Worm (Caenorhabditis elegans) whole organism, late embryonic: Measurements from ENCODE around the gene H20E11.2.
"Not testable (repeated sequence)": the region's sequence is repeated elsewhere in the genome, so short reads cannot be mapped to it uniquely, and the experiment has no call there.

Experiments
- C08G9.2 ChIP-seq: sonication (generic microtip); optimal IDR thresholded peaks from 2 replicates; lab custom pipeline; 2016; ENCODE audit warnings: mild to moderate bottlenecking, missing genetic modification characterization, moderate library complexity, missing compliant biosample characterization
- C38D4.7 ChIP-seq: fragments of 200-800 bp; sonication (Bioruptor generic); optimal IDR thresholded peaks from 2 replicates; lab custom pipeline; 2018; ENCODE audit warnings: mild to moderate bottlenecking, missing genetic modification characterization, moderate library complexity, missing compliant biosample characterization
- F13H6.1 ChIP-seq: sonication (generic microtip); optimal IDR thresholded peaks from 2 replicates; lab custom pipeline; 2016; ENCODE audit warnings: missing genetic modification characterization, missing compliant biosample characterization
- K09A11.1 ChIP-seq: sonication (generic microtip); optimal IDR thresholded peaks from 2 replicates; lab custom pipeline; 2017; ENCODE audit warnings: antibody characterized with exemption, mild to moderate bottlenecking, missing genetic modification characterization, missing compliant biosample characterization; ENCODE audit not compliant: insufficient read depth
- ama-1 ChIP-seq: fragments of 150-350 bp; optimal IDR thresholded peaks from 2 replicates; lab custom pipeline; 2014
- ceh-14 ChIP-seq: sonication (generic microtip); optimal IDR thresholded peaks from 2 replicates; lab custom pipeline; 2016; ENCODE audit warnings: missing genotype, missing genetic modification characterization, missing compliant biosample characterization
- ceh-18 ChIP-seq: sonication (generic microtip); optimal IDR thresholded peaks from 2 replicates; lab custom pipeline; 2016; ENCODE audit warnings: missing genetic modification characterization, missing compliant biosample characterization
- ceh-2 ChIP-seq: sonication (generic microtip); optimal IDR thresholded peaks from 2 replicates; lab custom pipeline; 2016; ENCODE audit warnings: missing genotype, missing genetic modification characterization, missing compliant biosample characterization
- ceh-22 ChIP-seq: sonication (generic microtip); optimal IDR thresholded peaks from 2 replicates; lab custom pipeline; 2017; ENCODE audit warnings: missing biosample characterization, missing genetic modification characterization
- ceh-30 ChIP-seq: fragments of 150-350 bp; optimal IDR thresholded peaks from 2 replicates; lab custom pipeline; 2014; ENCODE audit warnings: missing biosample characterization, missing genetic modification characterization
- ceh-31 ChIP-seq: sonication (generic microtip); optimal IDR thresholded peaks from 2 replicates; lab custom pipeline; 2016; ENCODE audit warnings: missing genetic modification characterization, missing compliant biosample characterization
- ceh-34 ChIP-seq: sonication (generic microtip); optimal IDR thresholded peaks from 2 replicates; lab custom pipeline; 2016; ENCODE audit warnings: mild to moderate bottlenecking, missing genetic modification characterization, missing compliant biosample characterization
- ceh-45 ChIP-seq: fragments of 200-800 bp; sonication (Bioruptor generic); IDR thresholded peaks from 2 replicates; pipeline ENCODE4 v1.3.6; 2022; ENCODE audit warnings: missing genetic modification reagents, missing genetic modification characterization, missing compliant biosample characterization
- ceh-48 ChIP-seq: sonication (generic microtip); optimal IDR thresholded peaks from 2 replicates; lab custom pipeline; 2016; ENCODE audit warnings: missing genetic modification characterization, inconsistent platforms, missing compliant biosample characterization
- ceh-9 ChIP-seq: sonication (generic microtip); optimal IDR thresholded peaks from 2 replicates; lab custom pipeline; 2016; ENCODE audit warnings: mild to moderate bottlenecking, missing genetic modification characterization, inconsistent platforms, missing compliant biosample characterization
- che-1 ChIP-seq: sonication (generic microtip); optimal IDR thresholded peaks from 2 replicates; lab custom pipeline; 2016; ENCODE audit warnings: mild to moderate bottlenecking, missing genetic modification characterization, missing compliant biosample characterization
- dmd-4 ChIP-seq: sonication (generic microtip); optimal IDR thresholded peaks from 2 replicates; lab custom pipeline; 2016; ENCODE audit warnings: borderline replicate concordance, missing genetic modification characterization, missing compliant biosample characterization
- elt-2 ChIP-seq: sonication (generic microtip); optimal IDR thresholded peaks from 2 replicates; lab custom pipeline; 2016; ENCODE audit warnings: missing genetic modification reagents, missing genetic modification characterization, missing compliant biosample characterization
- eyg-1 ChIP-seq: sonication (generic microtip); optimal IDR thresholded peaks from 2 replicates; lab custom pipeline; 2016; ENCODE audit warnings: missing genotype, missing genetic modification characterization, missing compliant biosample characterization
- fkh-10 ChIP-seq: fragments of 150-350 bp; optimal IDR thresholded peaks from 2 replicates; lab custom pipeline; 2014; ENCODE audit warnings: missing biosample characterization, missing genetic modification reagents, missing genetic modification characterization
- gmeb-2 ChIP-seq: sonication (generic microtip); optimal IDR thresholded peaks from 2 replicates; lab custom pipeline; 2016; ENCODE audit warnings: missing genetic modification characterization, inconsistent platforms, missing compliant biosample characterization
- hlh-6 ChIP-seq: sonication (generic microtip); optimal IDR thresholded peaks from 2 replicates; lab custom pipeline; 2016; ENCODE audit warnings: missing genotype, missing genetic modification characterization, missing compliant biosample characterization
- lim-6 ChIP-seq: sonication (generic microtip); optimal IDR thresholded peaks from 2 replicates; lab custom pipeline; 2016; ENCODE audit warnings: missing genetic modification characterization, missing compliant biosample characterization
- lin-11 ChIP-seq: fragments of 200-800 bp; sonication (Bioruptor generic); optimal IDR thresholded peaks from 2 replicates; lab custom pipeline; 2018; ENCODE audit warnings: mild to moderate bottlenecking, missing genetic modification characterization, missing compliant biosample characterization
- mec-3 ChIP-seq: sonication (generic microtip); optimal IDR thresholded peaks from 2 replicates; lab custom pipeline; 2016; ENCODE audit warnings: borderline replicate concordance, missing genetic modification characterization, missing compliant biosample characterization
- nfya-1 ChIP-seq: sonication (generic microtip); optimal IDR thresholded peaks from 2 replicates; lab custom pipeline; 2017; ENCODE audit warnings: missing genetic modification characterization, mild to moderate bottlenecking, missing compliant biosample characterization, antibody characterized with exemption, moderate library complexity
- nhr-11 ChIP-seq: fragments of 150-350 bp; optimal IDR thresholded peaks from 2 replicates; lab custom pipeline; 2014; ENCODE audit warnings: missing biosample characterization, missing genetic modification characterization
- nhr-232 ChIP-seq: sonication (generic microtip); optimal IDR thresholded peaks from 2 replicates; lab custom pipeline; 2016; ENCODE audit warnings: missing genetic modification characterization, missing compliant biosample characterization
- pax-1 ChIP-seq: fragments of 150-350 bp; optimal IDR thresholded peaks from 2 replicates; lab custom pipeline; 2014; ENCODE audit warnings: missing biosample characterization, missing genetic modification characterization
- pha-2 ChIP-seq: sonication (generic microtip); optimal IDR thresholded peaks from 2 replicates; lab custom pipeline; 2017; ENCODE audit warnings: mild to moderate bottlenecking, missing genetic modification characterization, missing compliant biosample characterization
- pqm-1 ChIP-seq: sonication (generic microtip); optimal IDR thresholded peaks from 2 replicates; lab custom pipeline; 2016; ENCODE audit warnings: missing genetic modification characterization, missing compliant biosample characterization
- ref-2 ChIP-seq: sonication (generic microtip); optimal IDR thresholded peaks from 2 replicates; lab custom pipeline; 2016; ENCODE audit warnings: missing genetic modification characterization, missing compliant biosample characterization
- rnt-1 ChIP-seq: sonication (generic microtip); optimal IDR thresholded peaks from 2 replicates; lab custom pipeline; 2016; ENCODE audit warnings: missing genetic modification characterization, missing compliant biosample characterization
- sdc-2 ChIP-seq: sonication (generic microtip); optimal IDR thresholded peaks from 2 replicates; lab custom pipeline; 2016; ENCODE audit warnings: missing genotype, missing genetic modification characterization, missing compliant biosample characterization
- sox-4 ChIP-seq: sonication (generic microtip); optimal IDR thresholded peaks from 2 replicates; lab custom pipeline; 2017; ENCODE audit warnings: mild to moderate bottlenecking, missing genetic modification characterization, inconsistent platforms, missing compliant biosample characterization
- tbx-2 ChIP-seq: sonication (generic microtip); optimal IDR thresholded peaks from 2 replicates; lab custom pipeline; 2016; ENCODE audit warnings: missing genetic modification characterization, missing compliant biosample characterization
- ttx-3 ChIP-seq: sonication (generic microtip); optimal IDR thresholded peaks from 2 replicates; lab custom pipeline; 2016; ENCODE audit warnings: missing genetic modification reagents, missing genetic modification characterization, missing compliant biosample characterization
- unc-3 ChIP-seq, 2 experiments: fragments of 200-800 bp in 1 of 2; sonication (Bioruptor generic) in 1 of 2; sonication (generic microtip) in 1 of 2; conservative IDR thresholded peaks in 1 of 2; optimal IDR thresholded peaks in 1 of 2; 2 replicates each; pipeline versions ENCODE4 v1.3.6 to Lab custom; 2016 to 2022; ENCODE audit warnings: missing compliant biosample characterization in 2 of 2, missing genetic modification characterization in 2 of 2, missing genetic modification reagents in 1 of 2
- unc-42 ChIP-seq: sonication (generic microtip); optimal IDR thresholded peaks from 2 replicates; lab custom pipeline; 2016; ENCODE audit warnings: missing genotype, missing genetic modification characterization, missing compliant biosample characterization
- unc-55 ChIP-seq: sonication (generic microtip); optimal IDR thresholded peaks from 2 replicates; lab custom pipeline; 2017; ENCODE audit warnings: missing biosample characterization, missing genetic modification reagents, missing genetic modification characterization
- unc-86 ChIP-seq: sonication (generic microtip); optimal IDR thresholded peaks from 2 replicates; lab custom pipeline; 2016; ENCODE audit warnings: missing genetic modification characterization, missing compliant biosample characterization
- ztf-16 ChIP-seq: sonication (generic microtip); optimal IDR thresholded peaks from 2 replicates; lab custom pipeline; 2017; ENCODE audit warnings: missing genetic modification characterization, missing compliant biosample characterization

Gene H20E11.2

DNA sequence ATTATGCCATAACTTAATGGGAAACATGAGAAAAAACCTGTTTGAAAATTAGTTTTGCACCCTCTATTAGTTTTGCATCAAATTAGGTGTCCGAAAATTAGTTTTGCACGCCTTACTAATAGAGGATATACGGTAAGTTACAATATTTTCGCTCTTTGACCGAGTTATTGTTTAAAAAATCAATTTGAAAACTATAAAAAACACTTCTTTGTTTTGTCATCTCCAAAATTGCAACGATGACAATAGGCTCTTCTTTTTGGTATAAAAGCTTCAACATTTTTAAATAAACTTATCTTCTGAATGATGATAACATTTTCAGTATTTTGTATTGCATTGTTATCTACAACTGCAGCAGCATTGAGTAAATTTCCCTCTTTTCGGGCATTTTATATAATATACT is at the start of gene H20E11.2:
Gene H20E11.2 (plus strand): TSS at position 301 of the 400 bp plus-strand sequence.
- TF ChIP-seq ttx-3; ceh-45 (GFP tag; lab: Robert Waterston, UW); che-1 (tag; lab: Kevin White, UChicago): not testable (repeated sequence)

DNA sequence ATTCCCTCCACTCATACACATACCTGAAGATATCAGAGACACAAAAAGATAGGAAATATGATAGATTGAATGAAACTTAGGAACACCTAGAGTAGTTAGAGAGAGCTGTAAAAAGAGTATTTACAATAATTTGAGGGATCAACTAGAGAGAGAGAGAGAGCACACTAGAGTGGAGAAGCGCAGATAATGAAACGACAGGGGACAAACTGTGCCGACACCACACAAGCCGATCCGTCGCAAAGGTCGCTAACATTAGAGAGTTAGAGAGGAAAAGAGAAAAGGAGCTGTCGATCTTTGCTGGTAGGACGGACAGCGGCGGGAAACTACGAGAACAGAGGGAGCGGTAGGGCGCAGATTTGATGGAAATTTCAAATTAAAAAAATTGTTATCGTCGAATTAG is 42.4 kb upstream of the H20E11.2 start, which contains the start of gene dyci-1:
Gene dyci-1 (minus strand): TSS at position 122 of the 400 bp plus-strand sequence.
- TF ChIP-seq ceh-18 (tag; lab: Kevin White, UChicago), result peak; percentile 32
- TF ChIP-seq tbx-2, result peak; percentile 47
- TF ChIP-seq gmeb-2 (tag; lab: Kevin White, UChicago), result no peak
- TF ChIP-seq unc-42 (tag; lab: Kevin White, UChicago), result no peak
- TF ChIP-seq ceh-14 (tag; lab: Kevin White, UChicago), result no peak
- TF ChIP-seq hlh-6 (tag; lab: Kevin White, UChicago), result no peak
- no peak for TF ChIP-seq ceh-9 (tag; lab: Kevin White, UChicago)
- TF ChIP-seq fkh-10, result no peak
- TF ChIP-seq eyg-1 (tag; lab: Kevin White, UChicago), result no peak
- TF ChIP-seq mec-3, result no peak
- no peak for TF ChIP-seq lin-11 (tag; lab: Kevin White, UChicago)
- no peak for TF ChIP-seq che-1 (tag; lab: Kevin White, UChicago)
- TF ChIP-seq ref-2, result no peak
- no peak for TF ChIP-seq dmd-4 (tag; lab: Kevin White, UChicago)
- TF ChIP-seq ceh-22 (tag; lab: Kevin White, UChicago), result peak; percentile 2
- TF ChIP-seq pha-2 (tag; lab: Kevin White, UChicago), result no peak
- TF ChIP-seq unc-3 (GFP tag; conservative IDR thresholded peaks at IDR 0.05; lab: Robert Waterston, UW), result no peak
- no peak for TF ChIP-seq unc-3 (tag; optimal IDR thresholded peaks at IDR 0.05; lab: Kevin White, UChicago)
- TF ChIP-seq ceh-31 (tag; lab: Kevin White, UChicago), result peak; percentile 1
- no peak for TF ChIP-seq sdc-2 (tag; lab: Kevin White, UChicago)
- no peak for TF ChIP-seq nfya-1 (tag; lab: Kevin White, UChicago)
- no peak for TF ChIP-seq elt-2 (tag; lab: Kevin White, UChicago)

DNA sequence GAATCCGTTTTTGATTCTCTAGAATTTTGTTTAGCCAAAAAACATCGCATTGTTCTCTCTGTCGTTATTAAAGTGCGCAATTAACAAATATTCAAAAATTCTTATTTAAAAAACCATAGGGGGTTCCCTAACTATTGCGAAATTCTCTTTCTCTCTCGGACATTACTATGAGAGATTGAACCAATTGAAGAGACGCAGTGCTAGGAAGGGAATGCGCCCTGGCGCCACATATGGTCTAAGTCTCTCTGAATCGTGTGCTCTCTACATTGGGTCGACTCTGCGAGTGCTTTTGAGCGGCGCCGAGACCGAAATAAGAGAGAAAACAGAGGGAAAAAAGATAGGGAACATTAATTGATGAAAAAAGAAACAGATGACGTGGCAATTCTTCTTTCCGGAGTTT is 41.7 kb upstream of the H20E11.2 start:
- TF ChIP-seq unc-42 (tag; lab: Kevin White, UChicago), result peak; percentile 31
- TF ChIP-seq unc-55 (GFP tag; lab: Kevin White, UChicago), result peak; percentile 20
- no peak for TF ChIP-seq hlh-6 (tag; lab: Kevin White, UChicago)
- TF ChIP-seq nfya-1 (tag; lab: Kevin White, UChicago), result peak; percentile 34

DNA sequence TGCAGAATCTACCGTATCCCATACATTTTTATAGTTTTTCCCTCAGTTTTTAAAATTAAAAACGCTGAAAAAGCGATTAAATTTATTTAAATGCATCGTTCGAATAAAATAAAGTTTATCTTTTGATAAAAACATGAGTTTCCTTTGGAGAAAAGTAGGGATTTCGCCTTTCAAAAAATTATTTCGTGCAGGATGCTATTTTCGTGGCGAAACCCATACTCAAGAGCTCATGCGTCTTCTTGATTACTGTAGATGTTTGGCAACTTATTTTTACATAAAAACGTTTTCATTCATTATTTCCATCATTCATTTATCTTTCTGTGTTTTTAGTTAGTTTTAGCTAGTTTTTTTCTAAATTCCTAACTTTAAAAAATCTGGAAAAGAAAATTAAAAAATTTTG is 37.6 kb upstream of the H20E11.2 start:
- TF ChIP-seq lin-11 (tag; lab: Kevin White, UChicago) (no peak), fkh-10 (no peak), nhr-11 (tag; lab: Kevin White, UChicago) (no peak), ceh-9 (tag; lab: Kevin White, UChicago) (no peak), F13H6.1 (no peak), nfya-1 (tag; lab: Kevin White, UChicago) (no peak), pqm-1 (no peak)
- TF ChIP-seq, all 69 proteins: peak for 0

DNA sequence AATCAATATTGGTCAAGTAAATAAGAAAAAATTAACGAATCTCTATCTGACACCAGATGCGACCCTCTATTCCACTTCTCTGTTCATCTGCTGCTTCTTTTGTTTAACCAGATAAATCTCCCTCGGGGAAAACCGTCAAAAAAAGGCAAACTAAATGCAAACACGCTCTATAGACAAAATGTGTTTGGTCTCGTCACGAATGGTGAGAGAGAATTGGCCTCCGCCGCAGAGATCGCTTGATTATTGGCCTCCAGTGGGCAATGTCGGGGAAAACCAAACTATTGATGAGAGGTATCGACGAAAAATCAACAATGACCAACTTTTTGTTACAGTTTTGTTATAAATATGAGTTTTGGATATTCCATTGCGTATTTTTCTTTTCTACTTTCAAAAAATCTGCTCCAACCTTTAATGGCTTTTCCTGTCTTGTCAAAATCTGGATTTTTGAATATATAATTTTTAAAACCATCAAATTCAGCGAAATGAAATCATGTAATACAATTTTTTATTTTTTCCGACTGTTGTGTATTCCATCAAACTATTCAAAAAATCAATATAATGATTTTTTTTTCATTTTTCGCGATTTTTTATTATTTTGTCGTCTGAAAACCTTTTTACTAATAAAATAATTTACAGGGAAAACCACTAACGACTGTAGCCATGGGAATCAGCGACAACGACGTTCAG is 37.0 kb upstream of the H20E11.2 start, which contains the start of the genes C17H12.2 and vha-8:
Gene C17H12.2 (minus strand): TSS at position 51 of the 687 bp plus-strand sequence.
Gene vha-8 (plus strand): TSS at position 637 of the 687 bp plus-strand sequence.
- no peak for TF ChIP-seq fkh-10
- peak; percentile 10 for TF ChIP-seq ceh-14 (tag; lab: Kevin White, UChicago)
- no peak for TF ChIP-seq unc-86
- TF ChIP-seq sox-4, result no peak
- peak; percentile 30 for TF ChIP-seq pqm-1
- peak; percentile 52 for TF ChIP-seq ceh-34 (tag; lab: Kevin White, UChicago)
- TF ChIP-seq ceh-48, result peak; percentile 62
- peak; percentile 75 for TF ChIP-seq rnt-1
- no peak for TF ChIP-seq mec-3
- TF ChIP-seq ceh-2, result peak; percentile 51
- peak; percentile 18 for TF ChIP-seq lim-6 (tag; lab: Kevin White, UChicago)
- TF ChIP-seq C38D4.7 (GFP tag; lab: Kevin White, UChicago), result no peak
- TF ChIP-seq ceh-22 (tag; lab: Kevin White, UChicago), result no peak
- TF ChIP-seq K09A11.1, result no peak
- no peak for TF ChIP-seq ceh-45 (GFP tag; lab: Robert Waterston, UW)
- TF ChIP-seq ztf-16, result peak; percentile 45
- TF ChIP-seq ceh-30 (tag; lab: Kevin White, UChicago), result peak; percentile 71
- peak; percentile 2 for TF ChIP-seq pax-1 (tag; lab: Kevin White, UChicago)
- peak; percentile 32 for TF ChIP-seq C08G9.2 (tag; lab: Kevin White, UChicago)
- TF ChIP-seq nhr-232 (tag; lab: Kevin White, UChicago), result no peak
- TF ChIP-seq unc-3 (GFP tag; conservative IDR thresholded peaks at IDR 0.05; lab: Robert Waterston, UW), result no peak
- peak; percentile 22 for TF ChIP-seq unc-3 (tag; optimal IDR thresholded peaks at IDR 0.05; lab: Kevin White, UChicago)
- no peak for TF ChIP-seq ama-1 (lab: Kevin White, UChicago)
